Worm (Caenorhabditis elegans): ENCODE data around the gene T01C4.8.

T01C4.8 gene

ce11 chrV:7145250-7145850 lies 16.0 kb upstream of the T01C4.8 start, which contains the start of gene ugt-37:
ugt-37 (minus strand) TSS chrV:7145318.
- TF ChIP-seq hlh-30 (tag; optimal IDR thresholded peaks at IDR 0.05; ENCODE audit: insufficient read depth), result no peak
- TF ChIP-seq aha-1 (tag), result peak; percentile 34
- no peak for TF ChIP-seq Y48G9A.11 (GFP tag; IDR thresholded peaks at IDR 0.05)
- no peak for TF ChIP-seq nhr-25 (tag; optimal IDR thresholded peaks at IDR 0.05; ENCODE audit: borderline replicate concordance, insufficient read depth)
- TF ChIP-seq lin-1 (GFP tag; IDR thresholded peaks at IDR 0.05), result no peak
- TF ChIP-seq nhr-102 (tag; optimal IDR thresholded peaks at IDR 0.05), result peak; percentile 92
- TF ChIP-seq php-3 (GFP tag; IDR thresholded peaks at IDR 0.05), result no peak
- peak; percentile 89 for TF ChIP-seq nhr-28 (tag; optimal IDR thresholded peaks at IDR 0.05)
- TF ChIP-seq zag-1 (tag; optimal IDR thresholded peaks at IDR 0.05), result no peak

- TF ChIP-seq Y48G9A.11 (GFP tag; IDR thresholded peaks at IDR 0.05) (peak; percentile 78), tra-1 (GFP tag; IDR thresholded peaks at IDR 0.05) (0 out of 2 replicates have a peak, but pooled peaks have one; percentile 11), lin-15B (tag; optimal IDR thresholded peaks at IDR 0.05) (no peak), nhr-102 (tag; optimal IDR thresholded peaks at IDR 0.05) (peak; percentile 94), php-3 (GFP tag; IDR thresholded peaks at IDR 0.05) (peak; percentile 72), rbr-2 (tag; optimal IDR thresholded peaks at IDR 0.05) (no peak), lin-1 (GFP tag; IDR thresholded peaks at IDR 0.05) (no peak), dmd-9 (GFP tag; IDR thresholded peaks at IDR 0.05) (no peak), dmd-8 (GFP tag; IDR thresholded peaks at IDR 0.05) (no peak), pqm-1 (tag; optimal IDR thresholded peaks at IDR 0.05) (peak; percentile 1), F49E8.2 (tag; optimal IDR thresholded peaks at IDR 0.05; ENCODE audit: borderline replicate concordance) (peak; percentile 76), aha-1 (tag) (peak; percentile 94), snpc-4 (tag; optimal IDR thresholded peaks at IDR 0.05) (peak; percentile 67), daf-16 (GFP tag; optimal IDR thresholded peaks at IDR 0.05) (peak in 1 of 2 experiments; percentile 16), daf-16 (tag; optimal IDR thresholded peaks at IDR 0.05) (peak; percentile 58), dmd-6 (GFP tag; IDR thresholded peaks at IDR 0.05) (peak; percentile 67)
Observed at ce11 chrV:7142661-7143060, 13.3 kb upstream of the T01C4.8 start.

ce11 chrV:7141864-7142263 lies 12.5 kb upstream of the T01C4.8 start, which contains the start of gene ugt-40:
ugt-40 (minus strand) TSS chrV:7141964.
- TF ChIP-seq nhr-28 (tag; optimal IDR thresholded peaks at IDR 0.05) (peak; percentile 45), cey-2 (tag; optimal IDR thresholded peaks at IDR 0.05; ENCODE audit: borderline replicate concordance, insufficient read depth) (no peak)

ce11 chrV:7140368-7140767 lies 11.0 kb upstream of the T01C4.8 start:
- TF ChIP-seq unc-62 (GFP tag; optimal IDR thresholded peaks at IDR 0.05 in 1 of 2), result peak in 1 of 2 experiments; percentile 91
- no peak for TF ChIP-seq unc-62 (tag; optimal IDR thresholded peaks at IDR 0.05)
- TF ChIP-seq nhr-28 (tag; optimal IDR thresholded peaks at IDR 0.05), result peak; percentile 64
- TF ChIP-seq daf-8 (GFP tag; IDR thresholded peaks at IDR 0.05), result no peak

ce11 chrV:7138320-7138719 lies 9.0 kb upstream of the T01C4.8 start, which contains the start of gene str-112:
str-112 (minus strand) TSS chrV:7138420.
- TF ChIP-seq ceh-82 (tag; optimal IDR thresholded peaks at IDR 0.05) (no peak), nhr-76 (tag; optimal IDR thresholded peaks at IDR 0.05) (no peak), ces-1 (GFP tag; optimal IDR thresholded peaks at IDR 0.05) (no peak), ceh-62 (tag; optimal IDR thresholded peaks at IDR 0.05) (no peak), lsy-2 (tag; optimal IDR thresholded peaks at IDR 0.05) (no peak), ZK337.2 (GFP tag; IDR thresholded peaks at IDR 0.05) (no peak), gei-8 (GFP tag; optimal IDR thresholded peaks at IDR 0.05) (no peak), cey-2 (tag; optimal IDR thresholded peaks at IDR 0.05; ENCODE audit: borderline replicate concordance, insufficient read depth) (no peak), mdt-29 (GFP tag; IDR thresholded peaks at IDR 0.05) (no peak), zag-1 (tag; optimal IDR thresholded peaks at IDR 0.05) (no peak), ceh-28 (tag; optimal IDR thresholded peaks at IDR 0.05) (no peak), Y48G9A.11 (GFP tag; IDR thresholded peaks at IDR 0.05) (no peak), daf-16 (GFP tag; optimal IDR thresholded peaks at IDR 0.05) (no peak), daf-16 (tag; optimal IDR thresholded peaks at IDR 0.05) (no peak), rbr-2 (tag; optimal IDR thresholded peaks at IDR 0.05) (no peak), hmg-1.1 (GFP tag; IDR thresholded peaks at IDR 0.05) (no peak), nhr-6 (tag; optimal IDR thresholded peaks at IDR 0.05) (no peak)
